Fruit fly (Drosophila melanogaster) whole organism, embryonic: ENCODE results near the gene CG11893.
A peak's percentile ranks its signal among the peaks of the same experiment; 100 is the strongest.

Experiments
- B-H2 ChIP-seq: fragments of 200-800 bp; sonication (Bioruptor generic); optimal IDR thresholded peaks from 2 replicates; lab custom pipeline; 2018; ENCODE audit warnings: missing biosample characterization, mild to moderate bottlenecking, missing genetic modification characterization
- CG10267 ChIP-seq: fragments of 200-800 bp; sonication (Bioruptor generic); optimal IDR thresholded peaks from 2 replicates; lab custom pipeline; 2018; ENCODE audit warnings: missing biosample characterization, mild to moderate bottlenecking, missing genetic modification characterization, moderate library complexity
- CG10366 ChIP-seq: fragments of 200-800 bp; sonication (Bioruptor generic); IDR thresholded peaks from 2 replicates; pipeline ENCODE4 v1.3.6; 2022; ENCODE audit warnings: missing biosample characterization, missing genetic modification characterization
- CG10543 ChIP-seq: fragments of 200-800 bp; sonication (Bioruptor generic); optimal IDR thresholded peaks from 3 replicates; lab custom pipeline; 2017; ENCODE audit warnings: missing biosample characterization, mild to moderate bottlenecking, missing genetic modification characterization, moderate library complexity
- CG12391 ChIP-seq: fragments of 200-800 bp; sonication (Bioruptor generic); optimal IDR thresholded peaks from 3 replicates; lab custom pipeline; 2018; ENCODE audit warnings: missing biosample characterization, mild to moderate bottlenecking, missing genetic modification characterization, moderate library complexity
- CG14710 ChIP-seq: fragments of 200-800 bp; sonication (Bioruptor generic); optimal IDR thresholded peaks from 3 replicates; lab custom pipeline; 2019; ENCODE audit warnings: missing biosample characterization, mild to moderate bottlenecking, missing genetic modification characterization, moderate library complexity
- CG14860 ChIP-seq: fragments of 200-800 bp; sonication (Bioruptor generic); IDR thresholded peaks from 3 replicates; pipeline ENCODE4 v1.3.6; 2022; ENCODE audit warnings: missing biosample characterization, missing genetic modification characterization; ENCODE audit not compliant: partially characterized antibody
- CG15514 ChIP-seq: fragments of 200-800 bp; sonication (Bioruptor generic); optimal IDR thresholded peaks from 3 replicates; lab custom pipeline; 2017; ENCODE audit warnings: missing biosample characterization, missing genetic modification characterization, mild to moderate bottlenecking, moderate library complexity, missing genetic modification reagents
- CG2116 ChIP-seq: fragments of 200-800 bp; sonication (Bioruptor generic); optimal IDR thresholded peaks from 3 replicates; lab custom pipeline; 2018; ENCODE audit warnings: missing biosample characterization, mild to moderate bottlenecking, missing genetic modification characterization
- CG32532 ChIP-seq: fragments of 200-800 bp; sonication (Bioruptor generic); IDR thresholded peaks from 2 replicates; pipeline ENCODE4 v1.3.6; 2022; ENCODE audit warnings: missing biosample characterization, missing genetic modification characterization
- CG3726 ChIP-seq: fragments of 200-800 bp; sonication (Bioruptor generic); IDR thresholded peaks from 3 replicates; pipeline ENCODE4, ENCODE4 v1.3.6; 2022; ENCODE audit warnings: missing biosample characterization, missing genetic modification characterization
- CG4854 ChIP-seq: fragments of 200-800 bp; sonication (Bioruptor generic); optimal IDR thresholded peaks from 2 replicates; lab custom pipeline; 2016; ENCODE audit warnings: missing biosample characterization, missing genetic modification characterization, inconsistent platforms
- CG6791 ChIP-seq: fragments of 200-800 bp; sonication (Bioruptor generic); IDR thresholded peaks from 3 replicates; pipeline ENCODE4 v1.3.6; 2022; ENCODE audit warnings: missing biosample characterization, missing genetic modification characterization; ENCODE audit not compliant: partially characterized antibody
- CHES-1-like ChIP-seq: fragments of 200-800 bp; sonication (Bioruptor generic); optimal IDR thresholded peaks from 2 replicates; lab custom pipeline; 2016; ENCODE audit warnings: missing biosample characterization, missing genetic modification characterization
- Doc3 ChIP-seq: fragments of 200-800 bp; sonication (Bioruptor generic); IDR thresholded peaks from 3 replicates; pipeline ENCODE4 v1.3.6; 2022; ENCODE audit warnings: missing biosample characterization, missing genetic modification characterization; ENCODE audit not compliant: partially characterized antibody
- HLH3B ChIP-seq: fragments of 200-800 bp; sonication (Bioruptor generic); IDR thresholded peaks from 2 replicates; pipeline ENCODE4 v1.3.6; 2022; ENCODE audit warnings: missing biosample characterization, missing genetic modification characterization
- Hmr ChIP-seq: fragments of 200-800 bp; sonication (Bioruptor generic); optimal IDR thresholded peaks from 3 replicates; lab custom pipeline; 2017; ENCODE audit warnings: mild to moderate bottlenecking, missing biosample characterization, missing genetic modification reagents, missing genetic modification characterization
- Hr3 ChIP-seq: fragments of 200-800 bp; sonication (Bioruptor generic); optimal IDR thresholded peaks from 3 replicates; lab custom pipeline; 2016; ENCODE audit warnings: missing biosample characterization, missing genetic modification characterization
- MBD-R2 ChIP-seq: fragments of 200-800 bp; sonication (Bioruptor generic); IDR thresholded peaks from 2 replicates; pipeline ENCODE4 v1.3.6; 2022; ENCODE audit warnings: missing biosample characterization, missing genetic modification characterization
- NC2α ChIP-seq: fragments of 200-800 bp; sonication (Bioruptor generic); optimal IDR thresholded peaks from 2 replicates; lab custom pipeline; 2016; ENCODE audit warnings: missing biosample characterization, missing genetic modification characterization
- Opbp ChIP-seq: fragments of 200-800 bp; sonication (Bioruptor generic); IDR thresholded peaks from 3 replicates; pipeline ENCODE4 v1.3.6; 2022; ENCODE audit warnings: missing biosample characterization, missing genetic modification characterization; ENCODE audit not compliant: partially characterized antibody
- Rfx ChIP-seq: fragments of 200-800 bp; sonication (Bioruptor generic); IDR thresholded peaks from 2 replicates; pipeline ENCODE4 v1.3.6; 2022; ENCODE audit warnings: missing biosample characterization, missing genetic modification characterization
- Sin3A ChIP-seq: fragments of >200 bp; optimal IDR thresholded peaks from 2 replicates; lab custom pipeline; 2018
- Sry-δ ChIP-seq: fragments of 200-800 bp; sonication (Bioruptor generic); optimal IDR thresholded peaks from 2 replicates; lab custom pipeline; 2016; ENCODE audit warnings: missing biosample characterization, missing genetic modification characterization
- Taf1 ChIP-seq: fragments of 200-800 bp; sonication (Bioruptor generic); IDR thresholded peaks from 2 replicates; pipeline ENCODE4 v1.3.6; 2022; ENCODE audit warnings: missing biosample characterization, missing genetic modification characterization
- al ChIP-seq: fragments of 200-800 bp; sonication (Bioruptor generic); IDR thresholded peaks from 2 replicates; pipeline ENCODE4 v1.3.6; 2022; ENCODE audit warnings: missing biosample characterization, missing genetic modification characterization
- bbx ChIP-seq: fragments of 200-800 bp; sonication (Bioruptor generic); IDR thresholded peaks from 2 replicates; pipeline ENCODE4 v1.3.6; 2022; ENCODE audit warnings: missing biosample characterization, missing genetic modification characterization; ENCODE audit not compliant: partially characterized antibody
- dpn ChIP-seq, 2 experiments: fragments of 200-800 bp; sonication (Bioruptor generic); optimal IDR thresholded peaks; 3 replicates each; lab custom pipeline; 2016; ENCODE audit warnings: missing biosample characterization in 2 of 2, missing genetic modification characterization in 2 of 2
- gfzf ChIP-seq: fragments of 200-800 bp; sonication (Bioruptor generic); optimal IDR thresholded peaks from 2 replicates; lab custom pipeline; 2016; ENCODE audit warnings: missing biosample characterization, mild to moderate bottlenecking, missing genetic modification characterization, moderate library complexity
- gt ChIP-seq: fragments of 200-800 bp; sonication (Bioruptor generic); IDR thresholded peaks from 2 replicates; pipeline ENCODE4 v1.3.6; 2022; ENCODE audit warnings: missing biosample characterization, missing genetic modification characterization
- hb ChIP-seq: fragments of 200-800 bp; sonication (Bioruptor generic); IDR thresholded peaks from 3 replicates; pipeline ENCODE4 v1.3.6; 2022; ENCODE audit warnings: missing biosample characterization, missing genetic modification characterization; ENCODE audit not compliant: partially characterized antibody
- hkb ChIP-seq, 2 experiments: fragments of 200-800 bp in 1 of 2; fragments of >200 bp in 1 of 2; sonication (Bioruptor generic) in 1 of 2; IDR thresholded peaks in 1 of 2; optimal IDR thresholded peaks in 1 of 2; 2 replicates each; pipeline versions ENCODE4 v1.3.6 to Lab custom; 2017 to 2022; ENCODE audit warnings: missing biosample characterization in 1 of 2, missing genetic modification characterization in 1 of 2
- pan ChIP-seq, 4 experiments: fragments of >200 bp in 3 of 4; fragments of 200-800 bp in 1 of 4; sonication (Bioruptor generic) in 1 of 4; optimal IDR thresholded peaks in 3 of 4; IDR thresholded peaks in 1 of 4; 2 replicates each; pipeline versions ENCODE4 v1.3.6 to Lab custom; 2017 to 2022; ENCODE audit warnings: missing biosample characterization in 2 of 4, missing genetic modification characterization in 2 of 4, mixed read lengths in 1 of 4
- pita ChIP-seq: fragments of 200-800 bp; sonication (Bioruptor generic); optimal IDR thresholded peaks from 2 replicates; lab custom pipeline; 2017; ENCODE audit warnings: missing biosample characterization, mild to moderate bottlenecking, missing genetic modification characterization
- sens ChIP-seq: fragments of 200-800 bp; sonication (Bioruptor generic); peaks from one replicate; lab custom pipeline; 2016; ENCODE audit warnings: missing biosample characterization, missing genetic modification characterization
- ssp ChIP-seq: fragments of 200-800 bp; sonication (Bioruptor generic); IDR thresholded peaks from 2 replicates; pipeline ENCODE4 v1.3.6; 2022; ENCODE audit warnings: missing biosample characterization, missing genetic modification characterization
- vvl ChIP-seq: fragments of 200-800 bp; sonication (Bioruptor generic); IDR thresholded peaks from 2 replicates; pipeline ENCODE4 v1.3.6; 2022; ENCODE audit warnings: missing biosample characterization, missing genetic modification characterization

The CG11893 gene

DNA sequence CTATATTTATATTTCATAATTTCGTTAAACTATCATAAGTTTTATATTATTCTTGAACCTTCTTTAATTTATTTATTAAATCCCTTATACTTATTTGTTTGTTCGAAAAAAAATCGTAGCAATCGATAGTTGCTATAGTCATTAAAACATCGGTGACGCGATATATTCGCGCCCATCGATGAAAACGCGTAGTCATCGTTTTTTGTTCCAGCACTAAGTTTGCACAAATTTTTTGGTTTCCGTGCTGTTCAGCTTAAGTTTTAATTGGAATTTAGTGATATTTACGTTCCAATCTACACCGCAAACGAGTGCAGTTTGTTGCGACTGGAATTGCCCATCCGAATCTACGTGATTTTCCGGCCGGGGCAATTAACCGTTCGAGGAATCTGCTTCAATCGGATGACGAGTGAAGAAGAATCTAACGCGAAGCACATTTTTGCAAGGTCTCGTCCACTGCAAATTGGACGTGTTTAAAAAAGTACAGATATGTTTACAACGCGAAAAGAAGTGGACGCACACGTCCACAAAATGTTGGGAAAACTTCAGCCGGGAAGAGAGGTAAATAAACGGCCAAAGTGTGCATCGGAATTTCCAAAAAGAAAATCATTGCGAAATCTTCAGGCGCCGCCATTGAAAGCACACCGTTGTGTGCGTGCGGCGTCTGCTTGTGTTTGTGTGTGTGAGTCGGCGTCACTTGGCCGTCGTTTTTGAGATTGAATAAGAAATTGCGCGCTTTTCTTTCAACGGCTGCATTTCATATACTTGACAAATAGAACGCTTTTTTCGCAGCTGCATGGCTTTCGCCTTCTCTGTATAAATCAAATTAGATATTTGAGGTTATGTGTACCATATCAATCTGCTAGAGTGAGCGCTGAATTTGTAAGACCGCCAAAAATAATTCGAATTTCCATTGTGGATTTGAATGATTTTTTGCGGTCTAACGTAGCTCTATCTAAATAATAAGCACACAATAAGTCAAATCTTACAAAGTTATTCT, 40.2 kb upstream of the CG11893 start, which contains the start of gene Nup358 (continued):
- peak; percentile 55 for TF ChIP-seq CG14710 (tag; lab: Kevin White, UChicago)
- no peak for TF ChIP-seq Taf1
- TF ChIP-seq MBD-R2 (GFP tag; lab: Robert Waterston, UW): peak; percentile 40
- TF ChIP-seq gt: no peak
- no peak for TF ChIP-seq dpn (GFP tag; optimal IDR thresholded peaks at IDR 0.05; lab: Kevin White, UChicago)
- TF ChIP-seq NC2α (GFP tag; lab: Kevin White, UChicago): no peak
- TF ChIP-seq CG2116 (GFP tag; lab: Kevin White, UChicago): peak; percentile 76
- no peak for TF ChIP-seq pan (optimal IDR thresholded peaks at IDR 0.05; lab: Kevin White, UChicago)
- no peak for TF ChIP-seq pan (GFP tag; optimal IDR thresholded peaks at IDR 0.05 in 1 of 2, IDR thresholded peaks at IDR 0.05 in 1 of 2)
- 0 out of 2 replicates have a peak, but pooled peaks have one; percentile 5 for TF ChIP-seq al (GFP tag; lab: Robert Waterston, UW)
- TF ChIP-seq vvl (GFP tag; lab: Robert Waterston, UW): peak; percentile 17; the same call in 1 of the 2 replicates
- TF ChIP-seq HLH3B: no peak
- no peak for TF ChIP-seq CHES-1-like
- TF ChIP-seq gfzf (GFP tag; lab: Kevin White, UChicago): peak; percentile 25
- TF ChIP-seq CG10366 (GFP tag; lab: Robert Waterston, UW): no peak
- TF ChIP-seq bbx (GFP tag; lab: Robert Waterston, UW): peak; percentile 99
- TF ChIP-seq Rfx (GFP tag; lab: Robert Waterston, UW): peak; percentile 60
- TF ChIP-seq Hmr (GFP tag; lab: Kevin White, UChicago): no peak
- no peak for TF ChIP-seq sens (GFP tag; lab: Kevin White, UChicago)
- TF ChIP-seq CG4854 (GFP tag; lab: Kevin White, UChicago): no peak
- TF ChIP-seq Sry-δ (GFP tag; lab: Kevin White, UChicago): peak; percentile 91
- no peak for TF ChIP-seq CG3726 (GFP tag; lab: Robert Waterston, UW)
- peak; percentile 96 for TF ChIP-seq Doc3 (GFP tag; lab: Robert Waterston, UW)
- peak; percentile 75 for TF ChIP-seq Sin3A (lab: Kevin White, UChicago)
- no peak for TF ChIP-seq hkb (optimal IDR thresholded peaks at IDR 0.05; lab: Kevin White, UChicago)
- no peak for TF ChIP-seq hkb (GFP tag; IDR thresholded peaks at IDR 0.05; lab: Robert Waterston, UW)
- no peak for TF ChIP-seq ssp
- TF ChIP-seq hb: peak; percentile 99
- TF ChIP-seq CG10543 (GFP tag; lab: Kevin White, UChicago): peak; percentile 14
- TF ChIP-seq Opbp (GFP tag; lab: Robert Waterston, UW): peak; percentile 99
- TF ChIP-seq CG32532 (GFP tag; lab: Robert Waterston, UW): peak; percentile 21; the same call in 1 of the 2 replicates
- peak; percentile 99 for TF ChIP-seq CG6791 (GFP tag; lab: Robert Waterston, UW)
- TF ChIP-seq CG12391 (tag; lab: Kevin White, UChicago): peak; percentile 55
- peak; percentile 33 for TF ChIP-seq CG15514 (GFP tag; lab: Kevin White, UChicago)
- no peak for TF ChIP-seq pita (GFP tag; lab: Kevin White, UChicago)
- peak; percentile 98 for TF ChIP-seq CG14860 (GFP tag; lab: Robert Waterston, UW)
- peak; percentile 61 for TF ChIP-seq CG10267
- TF ChIP-seq Hr3: no peak
- peak; percentile 55 for TF ChIP-seq B-H2 (GFP tag; lab: Kevin White, UChicago)
- TF ChIP-seq, all 482 proteins: peak for 98
